Worm (Caenorhabditis elegans) whole organism, L4 larva: ENCODE measurements around the gene C33A12.4.

Experiments used
- ZK546.5 ChIP-seq, 2 experiments: sonication (generic microtip); optimal IDR thresholded peaks; 2 replicates each; lab custom pipeline; 2017; ENCODE audit warnings: missing biosample characterization in 2 of 2, missing genetic modification characterization in 2 of 2
- ceh-82 ChIP-seq: sonication (generic microtip); optimal IDR thresholded peaks from 2 replicates; lab custom pipeline; 2017; ENCODE audit warnings: missing biosample characterization, missing genetic modification characterization
- ces-1 ChIP-seq: fragments of 150-350 bp; sonication (generic microtip); optimal IDR thresholded peaks from 4 replicates; lab custom pipeline; 2014; ENCODE audit warnings: missing biosample characterization, missing genetic modification reagents, missing genetic modification characterization
- daf-16 ChIP-seq, 3 experiments: sonication (generic microtip); optimal IDR thresholded peaks; 2 replicates each; lab custom pipeline; 2016 to 2017; ENCODE audit warnings: missing genetic modification characterization in 3 of 3, missing genetic modification reagents in 3 of 3, mild to moderate bottlenecking in 2 of 3, missing compliant biosample characterization in 2 of 3, missing biosample characterization in 1 of 3, moderate library complexity in 1 of 3
- dpl-1 ChIP-seq: fragments of 150-350 bp; optimal IDR thresholded peaks from 2 replicates; lab custom pipeline; 2014; ENCODE audit warnings: missing biosample characterization, missing genetic modification reagents, missing genetic modification characterization
- fkh-10 ChIP-seq: fragments of 150-350 bp; optimal IDR thresholded peaks from 2 replicates; lab custom pipeline; 2014; ENCODE audit warnings: missing biosample characterization, missing genetic modification reagents, missing genetic modification characterization
- fos-1 ChIP-seq: fragments of 150-350 bp; optimal IDR thresholded peaks from 2 replicates; lab custom pipeline; 2014; ENCODE audit warnings: missing biosample characterization, missing genetic modification characterization
- lim-7 ChIP-seq: fragments of 200-800 bp; sonication (Bioruptor generic); IDR thresholded peaks from 2 replicates; pipeline ENCODE4 v1.3.6; 2022; ENCODE audit warnings: missing genetic modification characterization, missing compliant biosample characterization
- nhr-237 ChIP-seq: sonication (generic microtip); optimal IDR thresholded peaks from 2 replicates; lab custom pipeline; 2017; ENCODE audit warnings: missing biosample characterization, missing genetic modification characterization
- nhr-77 ChIP-seq: fragments of 150-350 bp; optimal IDR thresholded peaks from 2 replicates; lab custom pipeline; 2014; ENCODE audit warnings: missing biosample characterization, missing genetic modification characterization
- unc-130 ChIP-seq: sonication (generic microtip); optimal IDR thresholded peaks from 2 replicates; lab custom pipeline; 2016; ENCODE audit warnings: missing genetic modification reagents, missing genetic modification characterization, missing compliant biosample characterization
- unc-39 ChIP-seq: sonication (generic microtip); optimal IDR thresholded peaks from 2 replicates; lab custom pipeline; 2017; ENCODE audit warnings: missing biosample characterization, missing genetic modification characterization
- zag-1 ChIP-seq: fragments of 150-350 bp; optimal IDR thresholded peaks from 2 replicates; lab custom pipeline; 2014; ENCODE audit warnings: missing biosample characterization, missing genetic modification characterization
- zip-11 ChIP-seq: fragments of 200-800 bp; sonication (Bioruptor generic); IDR thresholded peaks from 2 replicates; pipeline ENCODE4 v1.3.6; 2022; ENCODE audit warnings: missing genetic modification characterization, missing compliant biosample characterization

- TF ChIP-seq nhr-237 (tag; lab: Kevin White, UChicago) (no peak), lim-7 (GFP tag; lab: Robert Waterston, UW) (no peak), ces-1 (GFP tag; lab: Kevin White, UChicago) (no peak), dpl-1 (GFP tag; lab: Kevin White, UChicago) (no peak), nhr-77 (tag; lab: Kevin White, UChicago) (no peak), fos-1 (tag; lab: Kevin White, UChicago) (no peak), daf-16 (GFP tag; optimal IDR thresholded peaks at IDR 0.05; lab: Kevin White, UChicago) (no peak), daf-16 (tag; optimal IDR thresholded peaks at IDR 0.05; lab: Kevin White, UChicago) (no peak), ceh-82 (no peak), zip-11 (GFP tag; lab: Robert Waterston, UW) (no peak), unc-130 (no peak), zag-1 (no peak), ZK546.5 (tag; optimal IDR thresholded peaks at IDR 0.05; lab: Kevin White, UChicago) (no peak), fkh-10 (GFP tag; lab: Kevin White, UChicago) (no peak), unc-39 (tag; lab: Kevin White, UChicago) (no peak)
Observed at ce11 chrIV:9523139-9523538, 12.8 kb upstream of the C33A12.4 start.
